Worm (Caenorhabditis elegans): ENCODE results near the gene B0001.8.

B0001.8 gene

ce11 chrIV:12160421-12160820, 19.6 kb upstream of the B0001.8 start:
- TF ChIP-seq mls-2 (tag; optimal IDR thresholded peaks at IDR 0.05) (no peak), elt-1 (tag; optimal IDR thresholded peaks at IDR 0.05; ENCODE audit: borderline replicate concordance, insufficient read depth) (no peak), drap-1 (GFP tag; optimal IDR thresholded peaks at IDR 0.05) (no peak), nhr-76 (tag; optimal IDR thresholded peaks at IDR 0.05) (no peak), elt-3 (tag; optimal IDR thresholded peaks at IDR 0.05) (no peak), mep-1 (tag; optimal IDR thresholded peaks at IDR 0.05) (no peak), lsy-2 (tag; optimal IDR thresholded peaks at IDR 0.05) (no peak), lin-13 (tag; optimal IDR thresholded peaks at IDR 0.05) (no peak), pha-4 (tag; optimal IDR thresholded peaks at IDR 0.05) (no peak), lin-32 (GFP tag; optimal IDR thresholded peaks at IDR 0.05) (no peak), nhr-2 (tag; optimal IDR thresholded peaks at IDR 0.05) (no peak), sem-2 (GFP tag; optimal IDR thresholded peaks at IDR 0.05) (no peak), zip-8 (tag; optimal IDR thresholded peaks at IDR 0.05) (no peak), M03D4.4 (tag; optimal IDR thresholded peaks at IDR 0.05) (no peak), ham-2 (GFP tag; optimal IDR thresholded peaks at IDR 0.05) (no peak), ces-1 (GFP tag; optimal IDR thresholded peaks at IDR 0.05) (no peak), bed-3 (GFP tag; optimal IDR thresholded peaks at IDR 0.05) (no peak)

- TF ChIP-seq drap-1 (GFP tag; optimal IDR thresholded peaks at IDR 0.05), result no peak
- TF ChIP-seq bed-3 (GFP tag; optimal IDR thresholded peaks at IDR 0.05), result no peak
- TF ChIP-seq ceh-83 (GFP tag; optimal IDR thresholded peaks at IDR 0.05), result no peak
- TF ChIP-seq mep-1 (tag; optimal IDR thresholded peaks at IDR 0.05), result no peak
- TF ChIP-seq nhr-76 (tag; optimal IDR thresholded peaks at IDR 0.05), result no peak
- no peak for TF ChIP-seq mls-2 (tag; optimal IDR thresholded peaks at IDR 0.05)
- TF ChIP-seq tbx-8 (GFP tag; optimal IDR thresholded peaks at IDR 0.05), result no peak
- no peak for TF ChIP-seq sptf-1 (tag; optimal IDR thresholded peaks at IDR 0.05)
- no peak for TF ChIP-seq mab-5 (tag; optimal IDR thresholded peaks at IDR 0.05)
- TF ChIP-seq ztf-11 (tag; optimal IDR thresholded peaks at IDR 0.05), result no peak
- TF ChIP-seq zip-8 (tag; optimal IDR thresholded peaks at IDR 0.05), result no peak
- peak; percentile 78 for TF ChIP-seq ham-2 (GFP tag; optimal IDR thresholded peaks at IDR 0.05)
- no peak for TF ChIP-seq lin-13 (tag; optimal IDR thresholded peaks at IDR 0.05)
- peak; percentile 61 for TF ChIP-seq lin-32 (GFP tag; optimal IDR thresholded peaks at IDR 0.05)
- TF ChIP-seq pha-4 (tag; optimal IDR thresholded peaks at IDR 0.05), result no peak
- TF ChIP-seq cnd-1 (tag; optimal IDR thresholded peaks at IDR 0.05), result peak; percentile 70
- no peak for TF ChIP-seq elt-1 (tag; optimal IDR thresholded peaks at IDR 0.05; ENCODE audit: borderline replicate concordance, insufficient read depth)
- no peak for TF ChIP-seq nhr-12 (tag; optimal IDR thresholded peaks at IDR 0.05)
- no peak for TF ChIP-seq sem-2 (GFP tag; optimal IDR thresholded peaks at IDR 0.05)
- no peak for TF ChIP-seq M03D4.4 (tag; optimal IDR thresholded peaks at IDR 0.05)
- no peak for TF ChIP-seq ces-1 (GFP tag; optimal IDR thresholded peaks at IDR 0.05)
- TF ChIP-seq elt-3 (tag; optimal IDR thresholded peaks at IDR 0.05), result no peak
- TF ChIP-seq hlh-1 (tag; optimal IDR thresholded peaks at IDR 0.05), result no peak
- TF ChIP-seq unc-120 (tag; optimal IDR thresholded peaks at IDR 0.05; ENCODE audit: poor library complexity, severe bottlenecking), result no peak
- no peak for TF ChIP-seq ceh-43 (GFP tag; optimal IDR thresholded peaks at IDR 0.05)
- TF ChIP-seq flh-1 (GFP tag; optimal IDR thresholded peaks at IDR 0.05), result no peak
- no peak for TF ChIP-seq lsy-2 (tag; optimal IDR thresholded peaks at IDR 0.05)
- no peak for TF ChIP-seq snpc-4 (tag; optimal IDR thresholded peaks at IDR 0.05)
- TF ChIP-seq nhr-2 (tag; optimal IDR thresholded peaks at IDR 0.05), result peak; percentile 59
- TF ChIP-seq ceh-39 (tag; optimal IDR thresholded peaks at IDR 0.05), result peak; percentile 35
Measured at ce11 chrIV:12157915-12158314, 17.1 kb upstream of the B0001.8 start.

ce11 chrIV:12156642-12157233, 15.9 kb upstream of the B0001.8 start, which contains the start of gene eri-12:
eri-12 (plus strand) TSS chrIV:12156838.
- TF ChIP-seq unc-62 (GFP tag; optimal IDR thresholded peaks at IDR 0.05), result peak; percentile 73
- no peak for TF ChIP-seq M03D4.4 (tag; optimal IDR thresholded peaks at IDR 0.05)

ce11 chrIV:12154195-12154677, 13.4 kb upstream of the B0001.8 start, which contains the start of gene B0001.7:
B0001.7 (minus strand) TSS chrIV:12154245.
- no peak for TF ChIP-seq blmp-1 (tag; optimal IDR thresholded peaks at IDR 0.05)
- no peak for TF ChIP-seq nhr-12 (tag; optimal IDR thresholded peaks at IDR 0.05)
- no peak for TF ChIP-seq ham-2 (GFP tag; optimal IDR thresholded peaks at IDR 0.05)
- no peak for TF ChIP-seq mab-5 (tag; optimal IDR thresholded peaks at IDR 0.05)
- no peak for TF ChIP-seq ces-1 (GFP tag; optimal IDR thresholded peaks at IDR 0.05)
- TF ChIP-seq cnd-1 (tag; optimal IDR thresholded peaks at IDR 0.05), result no peak
- TF ChIP-seq ceh-39 (tag; optimal IDR thresholded peaks at IDR 0.05), result no peak
- TF ChIP-seq ceh-83 (GFP tag; optimal IDR thresholded peaks at IDR 0.05), result no peak
- TF ChIP-seq drap-1 (GFP tag; optimal IDR thresholded peaks at IDR 0.05), result no peak
- no peak for TF ChIP-seq nhr-28 (tag; optimal IDR thresholded peaks at IDR 0.05)
- no peak for TF ChIP-seq flh-1 (GFP tag; optimal IDR thresholded peaks at IDR 0.05)
- no peak for TF ChIP-seq unc-39 (tag; optimal IDR thresholded peaks at IDR 0.05)

All from whole organism, mixed stage, embryonic.